Fruit fly (Drosophila melanogaster) whole organism, adult: ENCODE measurements around the gene CG3226.

Experiments
- CG11617 ChIP-seq: fragments of 200-800 bp; sonication (Bioruptor generic); optimal IDR thresholded peaks from 2 replicates; lab custom pipeline; 2017; ENCODE audit warnings: mild to moderate bottlenecking, missing biosample characterization, missing genetic modification reagents, missing genetic modification characterization
- CG12768 ChIP-seq: fragments of 200-800 bp; sonication (Bioruptor generic); optimal IDR thresholded peaks from 2 replicates; lab custom pipeline; 2017; ENCODE audit warnings: missing biosample characterization, missing genetic modification characterization, mild to moderate bottlenecking, moderate library complexity, missing genetic modification reagents
- CG14711 ChIP-seq: fragments of 200-800 bp; sonication (Bioruptor generic); optimal IDR thresholded peaks from 2 replicates; lab custom pipeline; 2018; ENCODE audit warnings: missing biosample characterization, mild to moderate bottlenecking, missing genetic modification characterization, moderate library complexity
- CG1620 ChIP-seq: fragments of 200-800 bp; sonication (Bioruptor generic); optimal IDR thresholded peaks from 2 replicates; lab custom pipeline; 2016; ENCODE audit warnings: missing biosample characterization, missing genetic modification characterization
- CG33017 ChIP-seq: fragments of 200-800 bp; sonication (Bioruptor generic); optimal IDR thresholded peaks from 2 replicates; lab custom pipeline; 2018; ENCODE audit warnings: missing biosample characterization, mild to moderate bottlenecking, missing genetic modification characterization, moderate library complexity
- CG7045 ChIP-seq: fragments of 200-800 bp; sonication (Bioruptor generic); optimal IDR thresholded peaks from 2 replicates; lab custom pipeline; 2017; ENCODE audit warnings: missing biosample characterization, mild to moderate bottlenecking, missing genetic modification characterization
- Clk ChIP-seq: fragments of 200-800 bp; sonication (Bioruptor generic); optimal IDR thresholded peaks from 2 replicates; lab custom pipeline; 2017; ENCODE audit warnings: missing biosample characterization, missing genetic modification characterization
- Crg-1 ChIP-seq: fragments of 200-800 bp; sonication (Bioruptor generic); optimal IDR thresholded peaks from 2 replicates; lab custom pipeline; 2016; ENCODE audit warnings: missing biosample characterization, missing genetic modification characterization
- Mnt ChIP-seq: fragments of 200-800 bp; sonication (Bioruptor generic); optimal IDR thresholded peaks from 2 replicates; lab custom pipeline; 2016; ENCODE audit warnings: missing biosample characterization, mild to moderate bottlenecking, missing genetic modification characterization
- cnc ChIP-seq, 2 experiments: fragments of >200 bp; optimal IDR thresholded peaks; 2 replicates each; lab custom pipeline; 2017
- kay ChIP-seq: fragments of 200-800 bp; sonication (Bioruptor generic); peaks from one replicate; lab custom pipeline; 2016; ENCODE audit warnings: missing biosample characterization, missing genetic modification characterization, borderline replicate concordance
- ovo ChIP-seq: fragments of 200-800 bp; sonication (Bioruptor generic); optimal IDR thresholded peaks from 2 replicates; lab custom pipeline; 2016; ENCODE audit warnings: missing biosample characterization, missing genetic modification characterization
- toe ChIP-seq: fragments of 200-800 bp; sonication (Bioruptor generic); optimal IDR thresholded peaks from 2 replicates; lab custom pipeline; 2016; ENCODE audit warnings: missing biosample characterization, missing genetic modification characterization

- TF ChIP-seq CG33017, result no peak
- TF ChIP-seq kay (GFP tag; lab: Kevin White, UChicago), result no peak
- TF ChIP-seq Clk (GFP tag; lab: Kevin White, UChicago), result no peak
- no peak for TF ChIP-seq Crg-1 (GFP tag; lab: Kevin White, UChicago)
- TF ChIP-seq CG7045 (GFP tag; lab: Kevin White, UChicago), result no peak
- no peak for TF ChIP-seq ovo (GFP tag; lab: Kevin White, UChicago)
- no peak for TF ChIP-seq CG12768 (GFP tag; lab: Kevin White, UChicago)
- TF ChIP-seq CG11617 (GFP tag; lab: Kevin White, UChicago), result peak; percentile 1
- no peak for TF ChIP-seq Mnt
- TF ChIP-seq cnc (optimal IDR thresholded peaks at IDR 0.05; lab: Kevin White, UChicago), result no peak
- peak; percentile 57 for TF ChIP-seq CG14711 (tag; lab: Kevin White, UChicago)
- TF ChIP-seq toe (GFP tag; lab: Kevin White, UChicago), result no peak
- TF ChIP-seq CG1620 (GFP tag; lab: Kevin White, UChicago), result peak; percentile 22
These were observed 12.4 kb downstream of the CG3226 start for dm6 chrX:6641602-6642001.
